Worm (Caenorhabditis elegans) whole organism, young adult: Measurements from ENCODE around the gene F52E1.14.

Source experiments
- B0019.2 ChIP-seq: fragments of 200-800 bp; sonication (Bioruptor generic); conservative IDR thresholded peaks from 2 replicates; pipeline ENCODE4 v1.3.6; 2022; ENCODE audit warnings: missing genetic modification reagents, missing genetic modification characterization, missing compliant biosample characterization
- B0035.1 ChIP-seq: sonication (generic microtip); optimal IDR thresholded peaks from 2 replicates; lab custom pipeline; 2016; ENCODE audit warnings: missing genetic modification characterization, mild to moderate bottlenecking, missing compliant biosample characterization, missing genotype, missing genetic modification reagents
- B0261.1 ChIP-seq: sonication (generic microtip); optimal IDR thresholded peaks from 2 replicates; lab custom pipeline; 2016; ENCODE audit warnings: mild to moderate bottlenecking, missing genetic modification characterization, moderate library complexity, missing compliant biosample characterization
- C06A6.2 ChIP-seq: fragments of 200-800 bp; sonication (Bioruptor generic); conservative IDR thresholded peaks from 2 replicates; pipeline ENCODE4 v1.3.6; 2022; ENCODE audit warnings: missing genetic modification characterization, missing compliant biosample characterization
- F37B4.10 ChIP-seq: fragments of 200-800 bp; sonication (Bioruptor generic); IDR thresholded peaks from 2 replicates; pipeline ENCODE4 v1.3.6; 2022; ENCODE audit warnings: missing genetic modification characterization, missing compliant biosample characterization
- F39B2.1 ChIP-seq: fragments of 200-800 bp; sonication (Bioruptor generic); IDR thresholded peaks from 2 replicates; pipeline ENCODE4 v1.3.6; 2022; ENCODE audit warnings: missing genetic modification reagents, missing genetic modification characterization, missing compliant biosample characterization
- F49E8.2 ChIP-seq: sonication (generic microtip); optimal IDR thresholded peaks from 3 replicates; lab custom pipeline; 2017; ENCODE audit warnings: missing genetic modification characterization, mild to moderate bottlenecking, missing compliant biosample characterization, antibody characterized with exemption, moderate library complexity; ENCODE audit not compliant: insufficient read depth
- F52B5.7 ChIP-seq: sonication (generic microtip); optimal IDR thresholded peaks from 2 replicates; lab custom pipeline; 2016; ENCODE audit warnings: mild to moderate bottlenecking, missing genetic modification characterization, missing compliant biosample characterization
- F57A8.1 ChIP-seq: fragments of 200-800 bp; sonication (Bioruptor generic); optimal IDR thresholded peaks from 2 replicates; lab custom pipeline; 2018; ENCODE audit warnings: mild to moderate bottlenecking, missing genetic modification characterization, moderate library complexity, missing compliant biosample characterization
- T26A5.8 ChIP-seq: sonication (generic microtip); optimal IDR thresholded peaks from 2 replicates; lab custom pipeline; 2016; ENCODE audit warnings: missing genetic modification characterization, missing compliant biosample characterization
- Y53G8AR.9 ChIP-seq: fragments of 200-800 bp; sonication (Bioruptor generic); conservative IDR thresholded peaks from 2 replicates; pipeline ENCODE4 v1.3.6; 2022; ENCODE audit warnings: missing genetic modification reagents, missing genetic modification characterization, missing compliant biosample characterization
- Y56A3A.18 ChIP-seq: fragments of 200-800 bp; sonication (Bioruptor generic); IDR thresholded peaks from 2 replicates; pipeline ENCODE4 v1.3.6; 2022; ENCODE audit warnings: missing genetic modification reagents, missing genetic modification characterization, missing compliant biosample characterization
- aptf-3 ChIP-seq: fragments of 200-800 bp; sonication (Bioruptor generic); IDR thresholded peaks from 2 replicates; pipeline ENCODE4 v1.3.6; 2022; ENCODE audit warnings: missing genetic modification characterization, missing compliant biosample characterization
- atf-7 ChIP-seq: sonication (generic microtip); optimal IDR thresholded peaks from 2 replicates; lab custom pipeline; 2017; ENCODE audit warnings: mild to moderate bottlenecking, missing genetic modification characterization, missing compliant biosample characterization
- cebp-2 ChIP-seq: fragments of 200-800 bp; sonication (Bioruptor generic); IDR thresholded peaks from 2 replicates; pipeline ENCODE4 v1.3.6; 2022; ENCODE audit warnings: missing genetic modification characterization, missing compliant biosample characterization
- ceh-100 ChIP-seq: fragments of 200-800 bp; sonication (Bioruptor generic); IDR thresholded peaks from 2 replicates; pipeline ENCODE4 v1.3.6; 2022; ENCODE audit warnings: missing genetic modification reagents, missing genetic modification characterization, missing compliant biosample characterization
- ceh-79 ChIP-seq: sonication (generic microtip); optimal IDR thresholded peaks from 2 replicates; lab custom pipeline; 2017; ENCODE audit warnings: mild to moderate bottlenecking, missing genetic modification characterization, missing compliant biosample characterization
- chd-7 ChIP-seq: sonication (generic microtip); optimal IDR thresholded peaks from 2 replicates; lab custom pipeline; 2016; ENCODE audit warnings: mild to moderate bottlenecking, missing genetic modification characterization, moderate library complexity, missing compliant biosample characterization
- efl-1 ChIP-seq: fragments of 150-350 bp; optimal IDR thresholded peaks from 2 replicates; lab custom pipeline; 2014; ENCODE audit warnings: missing biosample characterization, missing genetic modification reagents, missing genetic modification characterization
- egl-44 ChIP-seq: fragments of 200-800 bp; sonication (Bioruptor generic); IDR thresholded peaks from 2 replicates; pipeline ENCODE4 v1.3.6; 2022; ENCODE audit warnings: missing genetic modification reagents, missing genetic modification characterization, missing compliant biosample characterization
- ets-4 ChIP-seq: fragments of 200-800 bp; sonication (Bioruptor generic); optimal IDR thresholded peaks from 2 replicates; lab custom pipeline; 2018; ENCODE audit warnings: mild to moderate bottlenecking, missing genetic modification characterization, missing compliant biosample characterization
- gei-17 ChIP-seq: fragments of 200-800 bp; sonication (Bioruptor generic); optimal IDR thresholded peaks from 2 replicates; lab custom pipeline; 2018; ENCODE audit warnings: mild to moderate bottlenecking, missing genetic modification characterization, missing compliant biosample characterization
- him-1 ChIP-seq: sonication (generic microtip); optimal IDR thresholded peaks from 2 replicates; lab custom pipeline; 2016; ENCODE audit warnings: missing genotype, missing genetic modification reagents, missing genetic modification characterization, missing compliant biosample characterization
- hlh-12 ChIP-seq: sonication (generic microtip); optimal IDR thresholded peaks from 2 replicates; lab custom pipeline; 2016; ENCODE audit warnings: missing genetic modification characterization, missing compliant biosample characterization
- hmg-1.2 ChIP-seq: fragments of 200-800 bp; sonication (Bioruptor generic); IDR thresholded peaks from 2 replicates; pipeline ENCODE4 v1.3.6; 2022; ENCODE audit warnings: missing genetic modification reagents, missing genetic modification characterization, missing compliant biosample characterization
- lin-35 ChIP-seq, 3 experiments: fragments of 150-350 bp in 2 of 3; sonication (generic microtip) in 1 of 3; optimal IDR thresholded peaks; 2 replicates each; lab custom pipeline; 2014 to 2018; ENCODE audit warnings: missing biosample characterization in 3 of 3, missing genetic modification characterization in 3 of 3, missing genetic modification reagents in 3 of 3
- lsl-1 ChIP-seq: fragments of 200-800 bp; sonication (Bioruptor generic); optimal IDR thresholded peaks from 2 replicates; lab custom pipeline; 2018; ENCODE audit warnings: mild to moderate bottlenecking, missing genetic modification characterization, moderate library complexity, missing compliant biosample characterization
- madf-3 ChIP-seq: fragments of 200-800 bp; sonication (Bioruptor generic); IDR thresholded peaks from 2 replicates; pipeline ENCODE4 v1.3.6; 2022; ENCODE audit warnings: missing genetic modification reagents, missing genetic modification characterization, missing compliant biosample characterization
- madf-6 ChIP-seq: fragments of 200-800 bp; sonication (Bioruptor generic); IDR thresholded peaks from 2 replicates; pipeline ENCODE4 v1.3.6; 2022; ENCODE audit warnings: missing genetic modification reagents, missing genetic modification characterization, missing compliant biosample characterization
- mes-4 ChIP-seq: sonication (generic microtip); optimal IDR thresholded peaks from 2 replicates; lab custom pipeline; 2016; ENCODE audit warnings: missing genotype, missing genetic modification characterization, missing compliant biosample characterization
- nfyb-1 ChIP-seq: fragments of 200-800 bp; sonication (Bioruptor generic); IDR thresholded peaks from 2 replicates; pipeline ENCODE4 v1.3.6; 2022; ENCODE audit warnings: missing genetic modification reagents, missing genetic modification characterization, missing compliant biosample characterization
- nhr-27 ChIP-seq: fragments of 200-800 bp; sonication (Bioruptor generic); optimal IDR thresholded peaks from 2 replicates; lab custom pipeline; 2018; ENCODE audit warnings: mild to moderate bottlenecking, missing genetic modification characterization, moderate library complexity, missing compliant biosample characterization
- nhr-80 ChIP-seq: sonication (generic microtip); optimal IDR thresholded peaks from 2 replicates; lab custom pipeline; 2016; ENCODE audit warnings: missing genetic modification characterization, missing compliant biosample characterization
- nhr-90 ChIP-seq: sonication (generic microtip); optimal IDR thresholded peaks from 2 replicates; lab custom pipeline; 2016; ENCODE audit warnings: missing genotype, mild to moderate bottlenecking, missing genetic modification characterization, missing compliant biosample characterization
- rcor-1 ChIP-seq: fragments of 200-800 bp; sonication (Bioruptor generic); IDR thresholded peaks from 2 replicates; pipeline ENCODE4 v1.3.6; 2022; ENCODE audit warnings: missing genetic modification reagents, missing genetic modification characterization, missing compliant biosample characterization
- rpc-1 ChIP-seq, 2 experiments: fragments of 150-350 bp in 1 of 2; sonication (generic microtip) in 1 of 2; optimal IDR thresholded peaks; 2 replicates each; lab custom pipeline; 2014 to 2018; ENCODE audit warnings: missing biosample characterization in 1 of 2, missing genetic modification characterization in 1 of 2, missing genetic modification reagents in 1 of 2, missing genotype in 1 of 2
- snpc-4 ChIP-seq, 5 experiments: fragments of 150-350 bp in 1 of 5; sonication (generic microtip) in 4 of 5; optimal IDR thresholded peaks; 2 replicates each; lab custom pipeline; 2014 to 2018; ENCODE audit warnings: missing genetic modification characterization in 5 of 5, missing biosample characterization in 3 of 5, antibody characterized with exemption in 2 of 5, mild to moderate bottlenecking in 2 of 5, missing compliant biosample characterization in 2 of 5, missing genotype in 2 of 5, moderate library complexity in 2 of 5, missing genetic modification reagents in 1 of 5
- sptf-2 ChIP-seq: fragments of 200-800 bp; sonication (Bioruptor generic); optimal IDR thresholded peaks from 2 replicates; lab custom pipeline; 2018; ENCODE audit warnings: mild to moderate bottlenecking, missing genetic modification characterization, missing compliant biosample characterization
- tlf-1 ChIP-seq: fragments of 200-800 bp; sonication (Bioruptor generic); optimal IDR thresholded peaks from 2 replicates; lab custom pipeline; 2018; ENCODE audit warnings: mild to moderate bottlenecking, missing genetic modification characterization, missing compliant biosample characterization
- zfh-2 ChIP-seq: fragments of 200-800 bp; sonication (Bioruptor generic); conservative IDR thresholded peaks from 2 replicates; pipeline ENCODE4 v1.3.6; 2022; ENCODE audit warnings: missing genetic modification reagents, missing genetic modification characterization, missing compliant biosample characterization
- ztf-28 ChIP-seq: fragments of 200-800 bp; sonication (Bioruptor generic); IDR thresholded peaks from 2 replicates; pipeline ENCODE4 v1.3.6; 2022; ENCODE audit warnings: missing genetic modification reagents, missing genetic modification characterization, missing compliant biosample characterization
- ztf-3 ChIP-seq: fragments of 200-800 bp; sonication (Bioruptor generic); optimal IDR thresholded peaks from 2 replicates; lab custom pipeline; 2018; ENCODE audit warnings: mild to moderate bottlenecking, missing genetic modification characterization, missing compliant biosample characterization

F52E1.14 gene

DNA sequence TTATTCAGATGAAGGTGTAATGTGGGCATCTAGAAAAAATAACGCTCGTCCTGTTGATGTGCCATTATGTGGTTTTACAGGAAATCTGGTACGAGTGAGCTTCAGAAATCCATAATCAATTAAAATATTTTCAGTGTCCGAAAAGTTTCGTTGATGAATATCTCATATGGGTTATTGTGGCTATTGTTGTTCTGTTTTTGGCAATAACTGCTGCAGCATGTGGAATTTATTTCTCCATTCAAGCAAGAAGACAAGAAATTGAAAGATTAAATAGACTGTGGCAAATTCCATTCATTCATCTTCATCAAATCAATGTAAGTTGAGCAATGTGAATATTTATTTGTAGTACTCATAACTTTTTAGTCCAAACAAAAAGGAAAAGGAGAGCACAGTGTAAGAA is 5.6 kb downstream of the F52E1.14 start:
- TF ChIP-seq nfyb-1: no peak
- no peak for TF ChIP-seq C06A6.2 (GFP tag; lab: Robert Waterston, UW)
- TF ChIP-seq chd-7: no peak
- TF ChIP-seq gei-17 (GFP tag; lab: Kevin White, UChicago): no peak
- TF ChIP-seq rcor-1 (GFP tag; lab: Robert Waterston, UW): no peak

ce11 chrV:8394357-8394850 is 10.7 kb downstream of the F52E1.14 start, which contains the start of the genes pho-6 and F52E1.3:
TSS of gene pho-6 (minus strand) at chrV:8394457.
TSS of gene F52E1.3 (plus strand) at chrV:8394800.
- TF ChIP-seq F52B5.7 (tag; lab: Kevin White, UChicago): no peak
- TF ChIP-seq hmg-1.2: no peak
- no peak for TF ChIP-seq hlh-12
- no peak for TF ChIP-seq B0035.1
- no peak for TF ChIP-seq Y56A3A.18 (GFP tag; lab: Robert Waterston, UW)
- TF ChIP-seq sptf-2 (GFP tag; lab: Kevin White, UChicago): no peak
- TF ChIP-seq ztf-28 (GFP tag; lab: Robert Waterston, UW): no peak
- TF ChIP-seq F49E8.2: no peak
- TF ChIP-seq snpc-4 (GFP tag; optimal IDR thresholded peaks at IDR 0.05; lab: Kevin White, UChicago): no peak
- TF ChIP-seq snpc-4 (tag; optimal IDR thresholded peaks at IDR 0.05; lab: Kevin White, UChicago): no peak
- TF ChIP-seq nhr-27 (tag; lab: Kevin White, UChicago): no peak
- TF ChIP-seq B0261.1 (tag; lab: Kevin White, UChicago): no peak
- no peak for TF ChIP-seq lin-35 (GFP tag; optimal IDR thresholded peaks at IDR 0.05; lab: Kevin White, UChicago)
- no peak for TF ChIP-seq efl-1 (GFP tag; lab: Kevin White, UChicago)
- no peak for TF ChIP-seq mes-4 (tag; lab: Kevin White, UChicago)
- TF ChIP-seq F37B4.10 (GFP tag; lab: Robert Waterston, UW): no peak

DNA sequence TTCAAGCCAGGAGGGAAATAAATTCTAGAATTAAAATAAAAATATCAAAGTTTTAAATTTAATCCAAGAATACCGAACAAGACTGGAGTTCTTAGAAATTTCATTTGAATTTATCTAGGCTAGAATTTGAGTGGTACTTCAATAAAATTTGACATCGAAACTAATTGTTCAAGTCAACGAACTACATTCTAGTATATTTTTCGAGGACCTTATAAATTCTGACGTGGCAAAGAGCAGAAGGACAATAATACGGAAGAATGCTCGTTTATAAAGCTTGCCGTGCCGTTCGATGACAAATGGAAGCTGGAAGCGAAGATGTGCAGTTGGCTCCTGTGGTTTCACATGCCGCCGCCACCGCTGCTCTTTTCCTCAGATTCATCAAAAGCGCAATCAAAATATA is 17.1 kb downstream of the F52E1.14 start:
- TF ChIP-seq madf-3 (GFP tag; lab: Robert Waterston, UW) (no peak), Y53G8AR.9 (GFP tag; lab: Robert Waterston, UW) (no peak), B0019.2 (GFP tag; lab: Robert Waterston, UW) (no peak), ceh-100 (no peak), ets-4 (GFP tag; lab: Kevin White, UChicago) (no peak), ceh-79 (tag; lab: Kevin White, UChicago) (no peak), tlf-1 (GFP tag; lab: Kevin White, UChicago) (no peak), F57A8.1 (no peak), chd-7 (no peak), cebp-2 (GFP tag; lab: Robert Waterston, UW) (no peak), egl-44 (GFP tag; lab: Robert Waterston, UW) (no peak)

- no peak for TF ChIP-seq lsl-1
- TF ChIP-seq zfh-2 (GFP tag; lab: Robert Waterston, UW): no peak
Measured at ce11 chrV:8401267-8401666, 17.5 kb downstream of the F52E1.14 start.

- TF ChIP-seq ztf-3 (GFP tag; lab: Kevin White, UChicago) (no peak), him-1 (tag; lab: Kevin White, UChicago) (no peak), aptf-3 (no peak), ztf-28 (GFP tag; lab: Robert Waterston, UW) (no peak), F39B2.1 (no peak), nhr-80 (tag; lab: Kevin White, UChicago) (peak; percentile 83), cebp-2 (GFP tag; lab: Robert Waterston, UW) (no peak), rpc-1 (optimal IDR thresholded peaks at IDR 0.05; lab: Kevin White, UChicago) (no peak), rpc-1 (tag; optimal IDR thresholded peaks at IDR 0.05; lab: Kevin White, UChicago) (no peak), nhr-90 (tag; lab: Kevin White, UChicago) (no peak), madf-6 (no peak), atf-7 (tag; lab: Kevin White, UChicago) (peak; percentile 14), T26A5.8 (tag; lab: Kevin White, UChicago) (no peak)
Measured at ce11 chrV:8402392-8402791, 18.7 kb downstream of the F52E1.14 start, which contains the start of gene F52E1.9. TSS of gene F52E1.9 (minus strand) at chrV:8402669.
